Worm (Caenorhabditis elegans) whole organism, L4 larva: ENCODE results near the gene cyp-25A2.

Experiments
- F10B5.3 ChIP-seq: sonication (generic microtip); optimal IDR thresholded peaks from 2 replicates; lab custom pipeline; 2016; ENCODE audit warnings: mild to moderate bottlenecking, missing genetic modification characterization, missing compliant biosample characterization
- F37D6.2 ChIP-seq: sonication (generic microtip); optimal IDR thresholded peaks from 2 replicates; lab custom pipeline; 2016; ENCODE audit warnings: mild to moderate bottlenecking, missing genetic modification characterization, missing compliant biosample characterization
- F49E8.2 ChIP-seq: sonication (generic microtip); optimal IDR thresholded peaks from 2 replicates; lab custom pipeline; 2016; ENCODE audit warnings: missing compliant biosample characterization, mild to moderate bottlenecking, missing genetic modification characterization, borderline replicate concordance
- R02D3.7 ChIP-seq: fragments of 150-350 bp; sonication (generic microtip); optimal IDR thresholded peaks from 3 replicates; lab custom pipeline; 2014; ENCODE audit warnings: missing biosample characterization, missing genetic modification characterization
- T20F7.1 ChIP-seq: fragments of 200-800 bp; sonication (Bioruptor generic); optimal IDR thresholded peaks from 2 replicates; lab custom pipeline; 2018; ENCODE audit warnings: mild to moderate bottlenecking, missing genetic modification characterization, missing compliant biosample characterization
- T26A8.4 ChIP-seq: fragments of 200-800 bp; sonication (Bioruptor generic); IDR thresholded peaks from 2 replicates; pipeline ENCODE4 v1.3.6; 2022; ENCODE audit warnings: missing genetic modification characterization, missing compliant biosample characterization
- Y48G9A.11 ChIP-seq: fragments of 200-800 bp; sonication (Bioruptor generic); IDR thresholded peaks from 2 replicates; pipeline ENCODE4 v1.3.6; 2022; ENCODE audit warnings: missing genetic modification reagents, missing genetic modification characterization, missing compliant biosample characterization
- Y75B8A.6 ChIP-seq: fragments of 200-800 bp; sonication (Bioruptor generic); IDR thresholded peaks from 2 replicates; pipeline ENCODE4 v1.3.6; 2022; ENCODE audit warnings: missing genetic modification reagents, missing genetic modification characterization, missing compliant biosample characterization
- ZK337.2 ChIP-seq: fragments of 200-800 bp; sonication (Bioruptor generic); IDR thresholded peaks from 2 replicates; pipeline ENCODE4 v1.3.6; 2022; ENCODE audit warnings: missing genetic modification reagents, missing genetic modification characterization, missing compliant biosample characterization
- aha-1 ChIP-seq: fragments of 150-350 bp; peaks from one replicate; lab custom pipeline; 2014; ENCODE audit warnings: missing biosample characterization, missing genetic modification characterization
- ceh-20 ChIP-seq: fragments of 200-800 bp; sonication (Bioruptor generic); IDR thresholded peaks from 2 replicates; pipeline ENCODE4 v1.3.6; 2022; ENCODE audit warnings: missing genetic modification reagents, missing genetic modification characterization, missing compliant biosample characterization
- ceh-28 ChIP-seq: fragments of 150-350 bp; optimal IDR thresholded peaks from 2 replicates; lab custom pipeline; 2014; ENCODE audit warnings: missing biosample characterization, missing genetic modification reagents, missing genetic modification characterization
- ceh-44 ChIP-seq: fragments of 200-800 bp; sonication (Bioruptor generic); IDR thresholded peaks from 2 replicates; pipeline ENCODE4 v1.3.6; 2022; ENCODE audit warnings: missing genetic modification reagents, missing genetic modification characterization, missing compliant biosample characterization
- cey-2 ChIP-seq: sonication (generic microtip); optimal IDR thresholded peaks from 3 replicates; lab custom pipeline; 2017; ENCODE audit warnings: missing genetic modification characterization, mild to moderate bottlenecking, missing compliant biosample characterization, antibody characterized with exemption, borderline replicate concordance; ENCODE audit not compliant: insufficient read depth
- ctbp-1 ChIP-seq: fragments of 200-800 bp; sonication (Bioruptor generic); IDR thresholded peaks from 2 replicates; pipeline ENCODE4 v1.3.6; 2022; ENCODE audit warnings: missing genetic modification reagents, missing genetic modification characterization, missing compliant biosample characterization
- dmd-6 ChIP-seq: fragments of 200-800 bp; sonication (Bioruptor generic); IDR thresholded peaks from 2 replicates; pipeline ENCODE4 v1.3.6; 2022; ENCODE audit warnings: missing genetic modification reagents, missing genetic modification characterization, missing compliant biosample characterization
- duxl-1 ChIP-seq: sonication (generic microtip); optimal IDR thresholded peaks from 2 replicates; lab custom pipeline; 2016; ENCODE audit warnings: mild to moderate bottlenecking, missing genetic modification characterization, moderate library complexity, missing compliant biosample characterization; ENCODE audit not compliant: poor library complexity
- egl-27 ChIP-seq: sonication (generic microtip); optimal IDR thresholded peaks from 3 replicates; lab custom pipeline; 2017; ENCODE audit warnings: missing biosample characterization, missing genetic modification reagents, missing genetic modification characterization
- fkh-10 ChIP-seq: fragments of 150-350 bp; optimal IDR thresholded peaks from 2 replicates; lab custom pipeline; 2014; ENCODE audit warnings: missing biosample characterization, missing genetic modification reagents, missing genetic modification characterization
- fos-1 ChIP-seq: fragments of 150-350 bp; optimal IDR thresholded peaks from 2 replicates; lab custom pipeline; 2014; ENCODE audit warnings: missing biosample characterization, missing genetic modification characterization
- hif-1 ChIP-seq, 2 experiments: sonication (generic microtip); optimal IDR thresholded peaks; 2 replicates each; lab custom pipeline; 2016 to 2017; ENCODE audit warnings: missing compliant biosample characterization in 2 of 2, missing genetic modification characterization in 2 of 2, missing genetic modification reagents in 2 of 2, missing genotype in 2 of 2, mild to moderate bottlenecking in 1 of 2
- hmg-1.1 ChIP-seq: fragments of 200-800 bp; sonication (Bioruptor generic); IDR thresholded peaks from 2 replicates; pipeline ENCODE4 v1.3.6; 2022; ENCODE audit warnings: missing genetic modification reagents, missing genetic modification characterization, missing compliant biosample characterization
- lin-13 ChIP-seq: fragments of 150-350 bp; optimal IDR thresholded peaks from 2 replicates; lab custom pipeline; 2014; ENCODE audit warnings: missing biosample characterization, missing genetic modification reagents, missing genetic modification characterization
- lin-15B ChIP-seq: fragments of 150-350 bp; sonication (generic microtip); optimal IDR thresholded peaks from 3 replicates; lab custom pipeline; 2014; ENCODE audit warnings: missing biosample characterization, missing genetic modification characterization
- lsy-2 ChIP-seq, 2 experiments: fragments of 150-350 bp in 1 of 2; sonication (generic microtip) in 1 of 2; optimal IDR thresholded peaks; 2 replicates each; lab custom pipeline; 2014 to 2017; ENCODE audit warnings: missing biosample characterization in 2 of 2, missing genetic modification characterization in 2 of 2
- madf-5 ChIP-seq, 2 experiments: fragments of 200-800 bp; sonication (Bioruptor generic); IDR thresholded peaks; 2 replicates each; pipeline ENCODE4 v1.3.6; 2022; ENCODE audit warnings: missing compliant biosample characterization in 2 of 2, missing genetic modification characterization in 2 of 2
- madf-9 ChIP-seq: fragments of 200-800 bp; sonication (Bioruptor generic); conservative IDR thresholded peaks from 2 replicates; pipeline ENCODE4 v1.3.6; 2022; ENCODE audit warnings: missing genetic modification reagents, missing genetic modification characterization, missing compliant biosample characterization
- mes-2 ChIP-seq: sonication (generic microtip); optimal IDR thresholded peaks from 2 replicates; lab custom pipeline; 2016; ENCODE audit warnings: missing genotype, mild to moderate bottlenecking, missing genetic modification characterization, missing compliant biosample characterization; ENCODE audit not compliant: poor library complexity, severe bottlenecking
- nhr-10 ChIP-seq: fragments of 150-350 bp; optimal IDR thresholded peaks from 2 replicates; lab custom pipeline; 2014; ENCODE audit warnings: missing biosample characterization, missing genetic modification characterization
- nhr-42 ChIP-seq: fragments of 200-800 bp; sonication (Bioruptor generic); IDR thresholded peaks from 2 replicates; pipeline ENCODE4 v1.3.6; 2022; ENCODE audit warnings: missing genetic modification characterization, missing compliant biosample characterization
- nhr-76 ChIP-seq: fragments of 150-350 bp; optimal IDR thresholded peaks from 2 replicates; lab custom pipeline; 2014; ENCODE audit warnings: missing biosample characterization, missing genetic modification characterization
- nhr-77 ChIP-seq: fragments of 150-350 bp; optimal IDR thresholded peaks from 2 replicates; lab custom pipeline; 2014; ENCODE audit warnings: missing biosample characterization, missing genetic modification characterization
- pha-4 ChIP-seq, 2 experiments: fragments of 150-350 bp in 1 of 2; fragments of 200-800 bp in 1 of 2; sonication (Bioruptor generic) in 1 of 2; IDR thresholded peaks in 1 of 2; optimal IDR thresholded peaks in 1 of 2; 2 replicates each; pipeline versions ENCODE4 v1.3.6 to Lab custom; 2014 to 2022; ENCODE audit warnings: missing genetic modification characterization in 2 of 2, missing genetic modification reagents in 2 of 2, missing biosample characterization in 1 of 2, missing compliant biosample characterization in 1 of 2
- php-3 ChIP-seq: fragments of 200-800 bp; sonication (Bioruptor generic); IDR thresholded peaks from 2 replicates; pipeline ENCODE4 v1.3.6; 2022; ENCODE audit warnings: missing genetic modification reagents, missing genetic modification characterization, missing compliant biosample characterization
- saeg-2 ChIP-seq: fragments of 200-800 bp; sonication (Bioruptor generic); IDR thresholded peaks from 2 replicates; pipeline ENCODE4 v1.3.6; 2022; ENCODE audit warnings: missing genetic modification reagents, missing genetic modification characterization, missing compliant biosample characterization
- sdz-12 ChIP-seq: fragments of 200-800 bp; sonication (Bioruptor generic); optimal IDR thresholded peaks from 2 replicates; lab custom pipeline; 2018; ENCODE audit warnings: mild to moderate bottlenecking, missing genetic modification characterization, missing compliant biosample characterization
- skn-1 ChIP-seq: fragments of 150-350 bp; optimal IDR thresholded peaks from 2 replicates; lab custom pipeline; 2014; ENCODE audit warnings: missing biosample characterization, missing genetic modification characterization
- spr-3 ChIP-seq: fragments of 200-800 bp; sonication (Bioruptor generic); optimal IDR thresholded peaks from 2 replicates; lab custom pipeline; 2018; ENCODE audit warnings: mild to moderate bottlenecking, missing genetic modification characterization, missing compliant biosample characterization
- tra-1 ChIP-seq: fragments of 200-800 bp; sonication (Bioruptor generic); IDR thresholded peaks from 2 replicates; pipeline ENCODE4 v1.3.6; 2022; ENCODE audit warnings: missing genetic modification reagents, missing genetic modification characterization, missing compliant biosample characterization
- unc-39 ChIP-seq: sonication (generic microtip); optimal IDR thresholded peaks from 2 replicates; lab custom pipeline; 2017; ENCODE audit warnings: missing biosample characterization, missing genetic modification characterization
- unc-62 ChIP-seq, 3 experiments: fragments of 150-350 bp in 1 of 3; sonication (generic microtip); optimal IDR thresholded peaks in 2 of 3; peaks in 1 of 3; 1 replicate in 1 of 3; 2 replicates in 2 of 3; lab custom pipeline; 2014 to 2017; ENCODE audit warnings: missing biosample characterization in 3 of 3, missing genetic modification characterization in 3 of 3, missing genetic modification reagents in 3 of 3, missing genotype in 1 of 3
- vab-7 ChIP-seq: fragments of 200-800 bp; sonication (Bioruptor generic); IDR thresholded peaks from 2 replicates; pipeline ENCODE4 v1.3.6; 2022; ENCODE audit warnings: missing genetic modification reagents, missing genetic modification characterization, missing compliant biosample characterization
- zfp-2 ChIP-seq: sonication (generic microtip); optimal IDR thresholded peaks from 2 replicates; lab custom pipeline; 2016; ENCODE audit warnings: mild to moderate bottlenecking, missing genetic modification characterization, missing compliant biosample characterization
- zfp-3 ChIP-seq: fragments of 200-800 bp; sonication (Bioruptor generic); conservative IDR thresholded peaks from 2 replicates; pipeline ENCODE4 v1.3.6; 2022; ENCODE audit warnings: missing genetic modification reagents, missing genetic modification characterization, missing compliant biosample characterization
- zip-11 ChIP-seq: fragments of 200-800 bp; sonication (Bioruptor generic); IDR thresholded peaks from 2 replicates; pipeline ENCODE4 v1.3.6; 2022; ENCODE audit warnings: missing genetic modification characterization, missing compliant biosample characterization
- zip-2 ChIP-seq: fragments of 150-350 bp; optimal IDR thresholded peaks from 2 replicates; lab custom pipeline; 2014; ENCODE audit warnings: missing biosample characterization, missing genetic modification characterization
- ztf-7 ChIP-seq: fragments of 150-350 bp; optimal IDR thresholded peaks from 2 replicates; lab custom pipeline; 2014; ENCODE audit warnings: missing biosample characterization, missing genetic modification characterization

The cyp-25A2 gene

DNA sequence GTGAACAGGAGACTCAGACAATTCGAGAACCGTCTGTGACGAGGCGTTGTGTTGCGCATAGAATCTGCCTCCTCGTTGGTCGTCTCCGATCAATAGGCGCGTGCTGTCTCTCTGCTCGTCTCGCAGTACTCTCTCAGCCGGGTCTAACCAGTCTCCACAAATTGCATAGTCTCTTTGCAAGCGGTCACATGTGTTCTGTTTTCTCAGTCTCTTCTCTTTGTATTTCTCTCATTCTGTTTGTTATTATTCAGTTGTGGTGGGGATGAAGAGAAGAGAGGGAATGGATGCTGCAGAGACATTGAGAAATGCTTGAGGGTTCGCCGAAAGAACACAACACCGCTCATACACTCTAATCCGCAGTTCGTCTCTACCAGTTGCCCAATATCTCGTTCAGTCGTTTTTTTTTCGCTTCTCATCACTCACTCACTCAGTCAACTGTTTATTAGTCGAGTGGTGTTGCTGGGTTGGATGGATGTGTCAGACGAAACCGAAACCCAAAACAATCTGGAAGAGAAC lies 33.6 kb upstream of the cyp-25A2 start (continued):
- peak; percentile 59 for TF ChIP-seq spr-3 (GFP tag; lab: Kevin White, UChicago)
- TF ChIP-seq php-3: peak; percentile 72
- TF ChIP-seq egl-27: peak; percentile 37
- TF ChIP-seq madf-5 (GFP tag; IDR thresholded peaks at IDR 0.05; lab: Robert Waterston, UW): no peak
- TF ChIP-seq vab-7: peak; percentile 65
- no peak for TF ChIP-seq zip-11
- TF ChIP-seq F37D6.2 (tag; lab: Kevin White, UChicago): peak; percentile 89
- peak; percentile 73 for TF ChIP-seq T20F7.1 (GFP tag; lab: Kevin White, UChicago)
- peak; percentile 93 for TF ChIP-seq T26A8.4 (GFP tag; lab: Robert Waterston, UW)
- TF ChIP-seq ZK337.2 (GFP tag; lab: Robert Waterston, UW): peak; percentile 23; the same call in 1 of the 2 replicates
- no peak for TF ChIP-seq F49E8.2
- TF ChIP-seq saeg-2: peak; percentile 82; the same call in 1 of the 2 replicates
- peak; percentile 94 for TF ChIP-seq hmg-1.1 (GFP tag; lab: Robert Waterston, UW)
- TF ChIP-seq lin-15B (tag; lab: Kevin White, UChicago): no peak
- peak; percentile 26 for TF ChIP-seq skn-1
- TF ChIP-seq ctbp-1 (GFP tag; lab: Robert Waterston, UW): peak; percentile 96
- no peak for TF ChIP-seq ceh-44 (GFP tag; lab: Robert Waterston, UW)
- TF ChIP-seq pha-4 (GFP tag; IDR thresholded peaks at IDR 0.05; lab: Robert Waterston, UW): peak; percentile 88
- TF ChIP-seq pha-4 (tag; optimal IDR thresholded peaks at IDR 0.05; lab: Kevin White, UChicago): peak; percentile 14
- no peak for TF ChIP-seq Y75B8A.6 (GFP tag; lab: Robert Waterston, UW)
- TF ChIP-seq zip-2 (tag; lab: Kevin White, UChicago): peak; percentile 74
- peak; percentile 70 for TF ChIP-seq mes-2 (tag; lab: Kevin White, UChicago)
- TF ChIP-seq tra-1: peak; percentile 91
- peak; percentile 61 for TF ChIP-seq sdz-12
- TF ChIP-seq Y48G9A.11 (GFP tag; lab: Robert Waterston, UW): no peak
- TF ChIP-seq lsy-2 (tag; optimal IDR thresholded peaks at IDR 0.05; lab: Kevin White, UChicago): peak; percentile 90 to 95
- peak; percentile 89 for TF ChIP-seq ceh-20
- TF ChIP-seq R02D3.7 (tag; lab: Kevin White, UChicago): no peak
- peak; percentile 100 for TF ChIP-seq aha-1 (tag; lab: Kevin White, UChicago)
- peak; percentile 4 for TF ChIP-seq unc-39 (tag; lab: Kevin White, UChicago)
- TF ChIP-seq hif-1 (tag; optimal IDR thresholded peaks at IDR 0.05; lab: Kevin White, UChicago): peak; percentile 61 to 91
- TF ChIP-seq dmd-6 (GFP tag; lab: Robert Waterston, UW): peak; percentile 91
- peak; percentile 81 for TF ChIP-seq ztf-7 (tag; lab: Kevin White, UChicago)
- TF ChIP-seq zfp-3: peak; percentile 74; the same call in 1 of the 2 replicates
- peak; percentile 96 for TF ChIP-seq nhr-10 (tag; lab: Kevin White, UChicago)
- TF ChIP-seq ceh-28: peak; percentile 90
- TF ChIP-seq F10B5.3 (tag; lab: Kevin White, UChicago): peak; percentile 29
- peak; percentile 32 for TF ChIP-seq fos-1
- peak; percentile 53; the same call in 1 of the 2 replicates for TF ChIP-seq madf-9 (GFP tag; lab: Robert Waterston, UW)

DNA sequence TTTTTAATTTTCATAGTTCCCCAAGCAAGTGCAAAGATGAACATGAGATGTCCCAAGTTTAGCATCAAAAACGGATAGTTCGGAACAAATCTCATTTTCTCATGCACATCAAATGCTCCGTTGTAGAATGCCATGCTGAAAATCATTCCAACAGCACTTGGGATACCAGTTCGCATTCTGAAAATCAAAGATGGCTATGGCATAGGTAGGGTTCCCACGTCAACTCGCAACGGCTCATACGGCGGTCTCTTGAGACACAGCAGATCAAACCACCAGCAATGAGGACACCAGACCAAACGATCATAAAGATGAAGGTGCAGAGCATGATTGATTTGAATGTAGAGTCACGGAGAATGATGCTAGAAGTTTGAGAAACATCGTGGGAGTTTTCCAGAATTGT lies 31.9 kb upstream of the cyp-25A2 start:
- TF ChIP-seq T20F7.1 (GFP tag; lab: Kevin White, UChicago): no peak
- no peak for TF ChIP-seq dmd-6 (GFP tag; lab: Robert Waterston, UW)
- TF ChIP-seq nhr-42 (GFP tag; lab: Robert Waterston, UW): no peak
- TF ChIP-seq duxl-1 (tag; lab: Kevin White, UChicago): no peak
- TF ChIP-seq ZK337.2 (GFP tag; lab: Robert Waterston, UW): no peak
- TF ChIP-seq nhr-77 (tag; lab: Kevin White, UChicago): no peak
- TF ChIP-seq lin-13 (GFP tag; lab: Kevin White, UChicago): no peak
- TF ChIP-seq vab-7: no peak
- TF ChIP-seq F37D6.2 (tag; lab: Kevin White, UChicago): no peak
- TF ChIP-seq fkh-10 (GFP tag; lab: Kevin White, UChicago): no peak
- TF ChIP-seq unc-62 (GFP tag; optimal IDR thresholded peaks at IDR 0.05 in 1 of 2; lab: Kevin White, UChicago): peak in 1 of 2 experiments; percentile 73
- TF ChIP-seq unc-62 (tag; optimal IDR thresholded peaks at IDR 0.05; lab: Kevin White, UChicago): no peak
- TF ChIP-seq cey-2 (tag; lab: Kevin White, UChicago): no peak
- TF ChIP-seq nhr-76 (tag; lab: Kevin White, UChicago): no peak
- TF ChIP-seq tra-1: no peak
- peak; percentile 64 for TF ChIP-seq aha-1 (tag; lab: Kevin White, UChicago)
- no peak for TF ChIP-seq zfp-2 (tag; lab: Kevin White, UChicago)
- no peak for TF ChIP-seq ztf-7 (tag; lab: Kevin White, UChicago)
